Worm (Caenorhabditis elegans) whole organism, dauer: ENCODE measurements around the gene C52E2.5.
"Not testable (repeated sequence)": the region's sequence is repeated elsewhere in the genome, so short reads cannot be mapped to it uniquely, and the experiment has no call there.

Source experiments
- unc-62 ChIP-seq: sonication (generic microtip); optimal IDR thresholded peaks from 2 replicates; lab custom pipeline; 2017; ENCODE audit warnings: missing biosample characterization, missing genetic modification reagents, missing genetic modification characterization

Gene C52E2.5

DNA sequence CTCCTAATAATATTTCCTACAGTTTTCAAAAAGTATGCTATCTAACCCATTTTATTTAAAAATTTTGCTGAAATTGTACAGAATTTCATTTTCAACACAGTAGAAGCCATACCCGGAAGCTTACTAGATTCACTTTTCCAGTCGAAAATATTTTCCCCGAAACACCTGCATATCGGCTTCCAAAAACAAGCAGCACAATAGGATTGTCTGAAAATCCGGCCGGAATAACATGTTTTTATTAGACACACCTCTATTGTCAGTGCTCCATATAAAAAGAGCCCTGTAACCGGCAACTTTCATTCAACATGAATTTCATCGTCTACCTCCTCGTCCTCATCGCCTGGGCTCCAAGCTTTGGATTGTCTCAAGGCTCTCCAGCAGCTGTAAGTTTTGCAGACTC, 9.8 kb upstream of the C52E2.5 start, which contains the start of gene C52E2.2:
Gene C52E2.2 (plus strand): TSS at position 301 of the 400 bp plus-strand sequence.
- TF ChIP-seq unc-62 (GFP tag; lab: Kevin White, UChicago): no peak

DNA sequence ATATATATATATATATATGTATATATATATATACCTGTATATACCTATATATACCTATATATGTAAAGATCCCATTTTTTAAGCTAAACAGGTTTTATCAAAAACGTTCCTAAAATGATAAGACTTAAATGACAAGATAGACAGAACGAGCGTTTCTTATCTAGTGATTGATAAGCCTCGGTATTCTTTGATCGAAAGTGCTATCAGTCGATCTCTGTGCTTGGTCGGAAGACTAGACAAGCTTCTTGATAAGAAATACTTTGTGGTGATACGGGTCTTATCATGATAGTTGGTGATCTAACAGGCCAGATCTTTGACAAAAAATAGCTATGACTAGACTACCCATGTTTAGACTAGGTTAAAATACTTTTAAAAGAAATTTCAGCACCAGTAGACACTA, 9.0 kb upstream of the C52E2.5 start:
- no peak for TF ChIP-seq unc-62 (GFP tag; lab: Kevin White, UChicago)

DNA sequence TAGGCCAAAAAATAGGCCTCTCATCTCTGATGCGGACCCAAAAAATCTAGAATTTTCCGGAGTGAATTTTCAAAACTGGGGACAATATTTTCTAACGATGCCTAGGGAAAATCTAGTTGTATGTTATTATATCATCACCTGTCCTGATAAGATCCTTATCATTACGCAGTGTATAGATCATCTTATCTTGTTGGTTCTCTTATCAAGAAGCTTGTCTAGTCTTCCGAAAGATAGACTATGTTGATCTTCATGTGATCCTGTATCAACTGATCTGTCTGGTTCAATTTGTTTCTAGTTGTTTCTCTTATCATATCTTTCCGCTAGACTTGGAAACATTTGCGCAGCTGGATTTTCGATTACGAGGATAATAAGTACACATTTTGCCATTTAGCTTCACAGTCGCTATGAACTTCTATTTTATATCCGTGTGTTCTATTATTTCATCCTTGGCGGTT, 8.1 kb upstream of the C52E2.5 start, which contains the start of gene C52E2.3:
Gene C52E2.3 (plus strand): TSS at position 405 of the 455 bp plus-strand sequence.
- TF ChIP-seq unc-62 (GFP tag; lab: Kevin White, UChicago): no peak

DNA sequence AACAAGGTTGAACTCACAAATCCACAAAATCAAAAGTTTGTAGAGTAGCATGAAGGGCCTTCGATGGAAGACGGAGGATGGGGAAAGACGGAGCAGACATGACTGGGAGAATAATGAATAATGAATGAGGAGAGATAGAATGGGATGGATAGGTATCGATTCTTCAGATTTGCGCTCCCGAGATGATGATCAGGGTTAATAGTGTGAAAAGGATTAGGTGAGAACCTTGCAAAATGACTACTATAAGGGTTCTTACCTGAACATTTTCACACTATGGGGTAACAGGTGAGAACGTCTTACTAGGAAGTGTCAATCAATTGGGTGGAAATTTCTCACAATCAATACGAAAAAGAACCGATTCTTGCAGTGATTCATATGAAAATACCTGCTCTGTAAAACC, 7.6 kb upstream of the C52E2.5 start, which contains the start of gene fbxb-96:
Gene fbxb-96 (minus strand): TSS at position 101 of the 400 bp plus-strand sequence.
- TF ChIP-seq unc-62 (GFP tag; lab: Kevin White, UChicago): no peak

DNA sequence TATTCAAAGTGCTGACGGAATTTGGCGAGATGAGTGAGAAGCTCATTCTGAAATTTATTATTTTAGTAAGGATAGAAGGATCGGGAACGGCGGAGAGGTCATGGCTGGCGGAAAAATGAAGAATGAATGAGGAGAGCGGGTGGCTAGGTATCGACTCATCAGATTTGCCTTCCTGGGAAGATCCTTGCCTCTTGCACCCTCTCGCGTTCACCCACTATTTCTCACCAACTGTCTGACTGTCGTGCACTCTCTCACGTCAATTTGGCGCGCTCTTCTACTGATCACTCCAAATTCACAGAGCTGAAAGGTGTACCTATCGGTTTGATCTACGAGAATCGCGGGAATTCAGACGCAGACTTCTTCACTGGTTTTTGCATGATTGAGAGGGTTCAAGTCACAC, 5.4 kb upstream of the C52E2.5 start, which contains the start of gene fbxb-97:
Gene fbxb-97 (minus strand): TSS at position 53 of the 400 bp plus-strand sequence.
- no peak for TF ChIP-seq unc-62 (GFP tag; lab: Kevin White, UChicago)

DNA sequence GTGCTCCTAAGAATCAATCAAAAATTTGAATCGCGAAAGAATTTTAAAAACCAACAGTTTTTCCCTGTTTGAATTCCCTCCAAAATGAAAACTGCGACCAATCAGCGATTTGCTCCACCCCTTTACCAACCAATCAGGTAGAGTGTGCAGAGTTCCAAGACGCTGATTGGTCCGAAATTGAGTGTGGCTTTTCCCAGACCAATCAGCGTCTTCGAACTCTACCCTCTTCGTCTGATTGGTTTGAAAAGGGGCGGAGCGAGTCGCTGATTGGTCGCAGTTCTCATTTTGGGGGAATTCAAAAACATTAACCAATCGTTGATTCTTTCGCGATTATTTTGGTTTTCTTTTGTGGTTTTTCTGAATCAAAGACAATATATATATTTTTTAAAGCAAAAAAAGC, 1.8 kb upstream of the C52E2.5 start:
- TF ChIP-seq unc-62 (GFP tag; lab: Kevin White, UChicago): no peak

DNA sequence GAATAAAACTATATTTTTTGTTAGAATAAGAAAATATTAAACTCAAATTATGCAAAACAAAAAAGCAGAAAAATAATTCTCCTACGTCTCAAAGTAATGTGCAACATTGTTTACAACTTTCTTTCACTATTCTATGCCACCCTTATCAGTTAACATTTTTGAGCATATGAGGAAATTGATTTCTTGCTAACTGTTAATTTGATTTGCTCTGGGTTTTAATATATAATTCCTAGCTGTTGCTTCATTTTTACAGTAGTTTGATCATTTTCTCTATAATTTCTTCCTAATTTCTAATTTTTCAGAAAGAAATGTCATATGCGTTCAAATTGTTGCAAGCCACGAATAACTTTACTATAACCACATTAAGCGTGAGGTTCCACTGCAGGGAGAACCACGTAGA, 6.5 kb downstream of the C52E2.5 start, which contains the start of gene T08E11.1:
Gene T08E11.1 (plus strand): TSS at position 301 of the 400 bp plus-strand sequence.
- TF ChIP-seq unc-62 (GFP tag; lab: Kevin White, UChicago): no peak

DNA sequence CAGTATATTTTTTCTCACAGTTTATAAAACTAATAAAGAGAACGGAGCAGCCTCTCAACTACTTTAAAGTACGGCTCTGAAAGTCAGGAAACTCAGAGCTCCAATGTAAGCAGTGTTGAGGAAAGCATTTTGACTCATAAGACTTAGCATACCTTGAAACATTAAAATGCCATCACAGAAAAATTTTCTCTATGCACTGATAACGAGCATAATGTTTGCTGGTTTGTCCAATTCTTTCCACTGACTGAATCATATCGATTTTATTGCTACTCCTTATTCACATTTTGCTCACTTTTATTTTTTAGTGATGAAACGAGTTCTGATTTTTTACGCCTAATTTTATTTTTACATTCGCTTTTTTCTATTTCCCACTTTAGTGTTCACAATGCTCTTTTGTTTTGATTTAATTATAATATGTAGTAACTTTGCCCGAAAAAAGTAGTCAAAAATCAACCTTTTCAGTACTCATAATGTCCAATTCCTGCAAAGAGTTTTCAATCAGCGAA, 10.8 kb downstream of the C52E2.5 start, which contains the start of gene math-39:
Gene math-39 (plus strand): TSS at position 456 of the 506 bp plus-strand sequence.
- no peak for TF ChIP-seq unc-62 (GFP tag; lab: Kevin White, UChicago)

DNA sequence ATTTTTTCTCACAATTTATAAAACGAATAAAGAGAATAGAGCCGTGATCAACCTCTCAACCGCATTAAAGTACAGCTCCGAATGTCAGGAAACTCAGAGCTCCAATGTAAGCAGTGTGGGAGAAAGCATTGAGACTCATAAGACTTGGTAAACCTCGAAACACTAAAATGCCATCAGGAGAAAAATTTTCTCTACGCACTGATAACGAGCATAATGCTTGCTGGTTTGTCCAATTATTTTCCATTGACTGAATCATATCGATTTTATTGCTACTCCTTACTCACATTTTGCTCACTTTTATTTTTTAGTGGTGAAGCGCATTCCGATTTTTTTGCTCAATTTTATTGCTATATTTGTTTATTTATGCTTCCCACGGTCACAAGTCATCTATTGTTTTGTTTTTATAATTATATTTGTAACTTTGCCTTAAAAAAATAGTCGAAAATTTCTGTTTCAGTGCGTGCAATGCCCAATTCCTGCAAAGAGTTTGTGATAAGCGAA, 12.5 kb downstream of the C52E2.5 start, which contains the start of gene math-40:
Gene math-40 (plus strand): TSS at position 451 of the 501 bp plus-strand sequence.
- TF ChIP-seq unc-62 (GFP tag; lab: Kevin White, UChicago): no peak

DNA sequence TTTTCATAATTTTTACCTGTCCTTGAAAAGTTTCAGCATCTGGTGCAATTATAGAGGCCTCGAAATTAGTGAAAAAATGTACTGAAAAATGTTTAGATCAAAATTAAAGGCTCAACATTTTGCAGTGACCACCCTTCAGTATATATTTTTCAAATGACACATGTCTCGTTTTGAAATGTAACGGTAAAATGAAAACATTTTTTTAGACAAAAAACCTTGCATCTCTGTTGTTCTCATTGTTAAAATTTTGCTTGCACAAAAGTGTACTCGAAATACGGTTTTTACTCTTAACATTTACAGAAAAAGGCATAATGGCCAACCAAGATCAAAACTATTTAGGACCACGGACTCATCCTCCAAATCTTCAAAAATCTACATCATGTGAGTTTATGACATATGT, 18.4 kb downstream of the C52E2.5 start, which contains the start of gene math-41:
Gene math-41 (plus strand): TSS at position 301 of the 400 bp plus-strand sequence.
- TF ChIP-seq unc-62 (GFP tag; lab: Kevin White, UChicago): not testable (repeated sequence)

DNA sequence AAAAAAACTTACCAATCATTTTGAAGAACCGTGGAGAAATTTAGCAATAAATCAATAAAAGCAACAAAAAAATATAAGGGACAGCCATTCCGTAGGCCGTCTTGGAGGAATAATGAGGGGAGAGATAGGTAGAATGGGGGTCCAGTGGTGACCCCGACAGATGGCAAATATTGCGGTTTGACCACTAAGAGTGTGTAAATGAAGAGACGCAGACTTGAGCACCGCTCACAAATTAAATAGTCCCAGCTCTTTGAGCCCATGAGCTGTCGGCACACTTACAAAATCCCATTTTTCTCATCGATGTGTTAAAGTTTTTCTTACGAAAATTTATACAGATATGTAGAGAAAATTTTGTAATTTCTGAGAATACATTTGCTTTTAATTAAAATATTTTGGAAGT, 22.0 kb downstream of the C52E2.5 start, which contains the start of gene fbxa-3:
Gene fbxa-3 (minus strand): TSS at position 101 of the 400 bp plus-strand sequence.
- no peak for TF ChIP-seq unc-62 (GFP tag; lab: Kevin White, UChicago)

DNA sequence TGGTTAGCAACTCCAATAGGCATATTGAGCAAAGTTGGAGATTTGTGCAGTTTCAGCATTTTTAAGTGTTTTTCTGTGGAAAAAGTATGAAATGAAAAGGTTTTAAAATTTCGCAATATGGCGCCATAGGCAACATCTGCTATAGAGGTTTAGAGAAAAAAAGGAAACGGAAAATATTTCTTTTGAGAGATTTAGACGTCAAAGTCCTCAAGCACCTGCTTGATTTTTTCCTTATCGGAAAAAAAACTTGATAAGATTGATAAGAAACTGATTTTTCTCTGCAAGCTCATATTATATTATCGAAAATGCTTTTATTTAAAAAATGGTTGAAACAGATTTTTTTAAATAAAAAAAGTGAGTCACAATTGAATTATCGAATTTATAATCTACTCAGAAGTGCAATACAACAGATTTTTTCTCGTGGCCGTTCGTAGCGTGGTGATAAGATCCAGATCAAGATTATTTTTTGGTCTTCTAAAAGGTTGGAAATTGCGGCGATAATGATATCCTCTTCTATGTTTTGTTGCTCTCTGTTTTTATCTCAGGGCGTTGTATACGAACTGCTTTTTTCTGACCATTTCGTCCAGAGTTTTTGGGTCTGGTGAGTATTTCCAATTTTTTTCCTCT, 22.7 kb downstream of the C52E2.5 start, which contains the start of gene fbxc-19:
Gene fbxc-19 (plus strand): TSS at position 536 of the 627 bp plus-strand sequence.
- no peak for TF ChIP-seq unc-62 (GFP tag; lab: Kevin White, UChicago)

DNA sequence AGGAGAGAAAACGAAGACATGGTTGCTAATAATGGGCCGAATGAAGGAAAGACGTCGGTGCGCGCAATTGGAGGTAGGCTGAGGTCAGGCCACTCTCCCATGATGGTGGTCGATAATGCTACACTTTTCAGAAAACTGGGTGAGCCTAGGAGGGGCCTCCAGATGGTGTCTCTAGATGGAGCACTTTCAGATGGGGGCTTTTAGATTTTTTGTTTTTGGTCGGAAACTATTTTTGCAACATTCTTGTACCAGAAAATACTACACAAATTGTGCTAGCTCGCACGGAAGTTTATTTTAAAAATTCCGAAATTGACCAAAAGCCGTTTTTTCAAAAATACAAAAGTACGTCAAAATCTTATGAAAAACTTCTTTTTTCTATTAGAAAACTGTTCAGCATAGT, 24.4 kb downstream of the C52E2.5 start, which contains the start of gene fbxb-10:
Gene fbxb-10 (minus strand): TSS at position 101 of the 400 bp plus-strand sequence.
- no peak for TF ChIP-seq unc-62 (GFP tag; lab: Kevin White, UChicago)

DNA sequence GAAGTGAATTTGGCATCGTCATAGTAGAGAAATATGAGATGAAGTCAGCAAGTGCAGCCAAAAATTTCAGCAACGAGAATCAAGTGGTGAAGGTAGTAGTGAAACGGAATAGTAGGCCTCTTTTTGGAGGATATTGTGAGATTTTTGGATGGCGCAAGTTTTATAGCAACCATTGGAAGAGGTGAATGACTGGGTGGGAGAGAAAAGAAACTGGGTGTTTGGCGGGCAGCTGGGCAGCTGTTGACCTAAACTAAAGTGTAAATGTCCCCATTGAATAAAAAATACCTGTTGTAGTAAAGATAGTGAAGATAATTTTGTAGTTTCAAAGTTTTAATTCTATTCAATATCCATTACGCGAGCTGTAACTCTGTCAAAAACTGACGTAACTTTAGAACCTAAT, 26.7 kb downstream of the C52E2.5 start:
- no peak for TF ChIP-seq unc-62 (GFP tag; lab: Kevin White, UChicago)

DNA sequence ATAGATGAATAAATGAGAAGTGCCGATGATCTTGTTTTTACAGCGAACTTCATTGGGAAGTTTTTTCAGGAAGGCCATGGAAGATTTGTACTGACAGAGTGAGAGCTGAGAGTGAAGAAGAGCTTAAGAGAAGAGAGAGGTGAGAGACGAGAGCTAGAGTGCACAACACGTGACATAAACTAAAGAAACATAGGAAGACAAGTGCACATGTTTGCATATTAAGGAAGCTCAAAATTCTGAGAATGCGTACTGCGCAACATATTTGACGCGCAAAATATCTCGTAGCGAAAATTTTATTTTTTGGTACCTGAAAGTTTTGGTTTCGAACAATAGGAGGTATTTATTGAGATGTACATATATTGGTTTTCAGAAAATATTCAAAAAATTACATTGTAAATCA, 34.5 kb downstream of the C52E2.5 start, which contains the start of gene C08F1.8:
Gene C08F1.8 (minus strand): TSS at position 101 of the 400 bp plus-strand sequence.
- TF ChIP-seq unc-62 (GFP tag; lab: Kevin White, UChicago): no peak

DNA sequence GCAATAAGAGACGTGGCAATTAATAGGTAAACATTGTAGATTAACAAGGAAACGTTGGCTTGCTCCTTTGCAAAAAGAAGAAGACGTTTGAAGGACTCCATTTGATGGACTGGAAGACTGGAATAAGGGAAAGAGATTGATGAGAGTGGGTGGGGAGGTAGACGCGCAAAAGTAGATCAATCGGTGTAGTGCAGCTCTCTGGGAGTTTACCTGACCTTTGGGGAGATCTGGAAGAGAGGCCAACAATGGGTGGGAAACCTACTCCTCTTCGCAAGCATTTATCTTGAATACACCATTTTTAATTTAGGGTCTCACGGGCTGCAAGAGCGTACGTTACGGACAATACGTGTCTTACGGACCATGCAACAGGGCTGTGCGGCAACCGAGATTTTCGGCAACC, 36.4 kb downstream of the C52E2.5 start, which contains the start of gene C08F1.12:
Gene C08F1.12 (minus strand): TSS at position 101 of the 400 bp plus-strand sequence.
- TF ChIP-seq unc-62 (GFP tag; lab: Kevin White, UChicago): no peak
